Worm (Caenorhabditis elegans): ENCODE measurements around the gene Y53G8AL.3.

ce11 chrIII:3241943-3242342 lies 11.0 kb downstream of the Y53G8AL.3 start:
- no peak for TF ChIP-seq elt-3 (tag; optimal IDR thresholded peaks at IDR 0.05)
- TF ChIP-seq ztf-11 (tag; optimal IDR thresholded peaks at IDR 0.05): no peak
- no peak for TF ChIP-seq nhr-129 (tag; optimal IDR thresholded peaks at IDR 0.05)
- TF ChIP-seq unc-55 (GFP tag; optimal IDR thresholded peaks at IDR 0.05): no peak
- no peak for TF ChIP-seq unc-39 (tag; optimal IDR thresholded peaks at IDR 0.05)
- no peak for TF ChIP-seq nhr-21 (tag; optimal IDR thresholded peaks at IDR 0.05)
- TF ChIP-seq lin-11 (tag; optimal IDR thresholded peaks at IDR 0.05): no peak
- TF ChIP-seq zag-1 (tag; optimal IDR thresholded peaks at IDR 0.05): no peak
- TF ChIP-seq nhr-25 (tag; optimal IDR thresholded peaks at IDR 0.05): no peak
- TF ChIP-seq ama-1 (optimal IDR thresholded peaks at IDR 0.05): no peak
- no peak for TF ChIP-seq skn-1 (tag; optimal IDR thresholded peaks at IDR 0.05)
- no peak for TF ChIP-seq nhr-237 (tag; optimal IDR thresholded peaks at IDR 0.05)
- TF ChIP-seq unc-62 (GFP tag; optimal IDR thresholded peaks at IDR 0.05): no peak
